Worm (Caenorhabditis elegans): ENCODE measurements around the gene rsp-5.

DNA sequence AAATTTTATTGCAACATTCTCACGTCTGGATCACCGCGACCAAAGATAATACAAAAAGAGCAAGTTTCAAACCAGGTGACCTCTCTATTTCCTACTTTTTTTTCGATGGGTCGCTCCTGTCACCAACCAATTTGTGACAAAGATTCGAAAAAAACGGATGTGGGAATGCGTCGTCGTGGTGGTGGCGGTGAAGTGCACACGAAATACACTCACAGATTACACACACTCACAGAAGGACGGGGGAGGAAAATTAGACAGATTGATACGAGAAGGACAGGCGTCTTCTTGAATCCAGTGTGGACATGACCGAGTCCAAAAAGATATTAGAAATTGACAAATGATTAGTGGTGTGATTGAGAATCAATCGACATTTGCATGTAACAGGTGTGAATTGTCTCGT lies 7.2 kb upstream of the rsp-5 start:
- TF ChIP-seq lin-39 (tag; optimal IDR thresholded peaks at IDR 0.05) (no peak), elt-2 (tag; optimal IDR thresholded peaks at IDR 0.05) (no peak), fkh-10 (GFP tag; optimal IDR thresholded peaks at IDR 0.05) (no peak), ceh-82 (tag; optimal IDR thresholded peaks at IDR 0.05) (no peak), aly-2 (tag; optimal IDR thresholded peaks at IDR 0.05) (no peak)
